Fruit fly (Drosophila melanogaster): Measurements from ENCODE around the gene CG43057.
A peak's percentile ranks its signal among the peaks of the same experiment; 100 is the strongest.

Gene CG43057

DNA sequence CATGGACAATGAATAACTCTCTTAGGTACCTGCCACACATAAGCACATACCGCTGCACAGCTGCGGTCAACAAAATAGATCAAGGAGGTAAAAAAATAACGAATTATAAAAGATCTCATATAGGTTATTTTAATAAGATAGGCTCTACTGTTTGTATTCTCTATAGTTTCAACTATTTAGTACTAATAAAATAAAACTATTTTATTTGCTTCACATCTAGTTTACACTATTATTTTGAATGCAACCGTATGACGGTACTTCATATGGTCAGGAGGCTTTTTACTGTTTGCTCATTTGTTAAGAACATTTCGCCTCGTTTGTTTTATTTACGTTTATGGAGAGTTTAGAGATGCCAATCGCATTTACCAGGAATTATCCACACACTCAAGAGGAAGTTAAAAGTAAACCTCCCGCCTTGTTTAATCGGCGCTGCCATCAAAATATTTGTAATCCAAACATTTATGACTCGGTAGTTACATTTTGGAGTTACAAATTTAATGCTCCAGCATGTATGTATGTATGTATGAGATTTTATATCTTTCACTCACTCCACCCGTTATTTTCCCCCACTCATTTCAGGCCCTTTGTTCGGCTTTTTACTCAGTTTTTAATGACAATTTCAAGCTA lies 31.3 kb upstream of the CG43057 start (continued):
- TF ChIP-seq Dip3 (GFP tag; optimal IDR thresholded peaks at IDR 0.05) (no peak), Sin3A (optimal IDR thresholded peaks at IDR 0.05) (no peak), pho (GFP tag; optimal IDR thresholded peaks at IDR 0.05) (peak; percentile 7), CG10979 (tag; optimal IDR thresholded peaks at IDR 0.05) (peak; percentile 85), NK7.1 (GFP tag; optimal IDR thresholded peaks at IDR 0.05) (no peak), CG12071 (GFP tag; optimal IDR thresholded peaks at IDR 0.05) (no peak), CG18764 (GFP tag; optimal IDR thresholded peaks at IDR 0.05) (peak; percentile 17), ase (GFP tag; IDR thresholded peaks at IDR 0.05) (0 out of 3 replicates have a peak, but pooled peaks have one; percentile 25), CG12299 (tag; optimal IDR thresholded peaks at IDR 0.05) (peak; percentile 29), CG30431 (GFP tag; optimal IDR thresholded peaks at IDR 0.05) (peak; percentile 26), CG14667 (GFP tag; IDR thresholded peaks at IDR 0.05) (no peak), CG7786 (GFP tag; optimal IDR thresholded peaks at IDR 0.05) (no peak), zen (tag; optimal IDR thresholded peaks at IDR 0.05) (peak; percentile 90), CG10959 (GFP tag; IDR thresholded peaks at IDR 0.05) (peak; percentile 54), hkb (optimal IDR thresholded peaks at IDR 0.05) (no peak), hkb (GFP tag; IDR thresholded peaks at IDR 0.05) (peak; percentile 69), CG12744 (GFP tag; optimal IDR thresholded peaks at IDR 0.05) (peak; percentile 38), CG5245 (GFP tag; optimal IDR thresholded peaks at IDR 0.05) (peak; percentile 4), gcm2 (GFP tag; optimal IDR thresholded peaks at IDR 0.05) (peak; percentile 29), bcd (GFP tag; optimal IDR thresholded peaks at IDR 0.05) (peak; percentile 53), jing (GFP tag; optimal IDR thresholded peaks at IDR 0.05) (peak; percentile 12), Blimp-1 (GFP tag; optimal IDR thresholded peaks at IDR 0.05) (peak; percentile 70), Rx (GFP tag; IDR thresholded peaks at IDR 0.05) (no peak), psq (GFP tag; optimal IDR thresholded peaks at IDR 0.05) (no peak), CG4854 (GFP tag; optimal IDR thresholded peaks at IDR 0.05) (no peak), da (GFP tag; optimal IDR thresholded peaks at IDR 0.05) (no peak), CG18599 (GFP tag; optimal IDR thresholded peaks at IDR 0.05) (peak; percentile 48), D19B (GFP tag; optimal IDR thresholded peaks at IDR 0.05) (peak; percentile 21), CG43689 (GFP tag; IDR thresholded peaks at IDR 0.05) (no peak), CG9797 (GFP tag; optimal IDR thresholded peaks at IDR 0.05) (no peak), Poxn (GFP tag; IDR thresholded peaks at IDR 0.05) (no peak), CG12391 (tag; optimal IDR thresholded peaks at IDR 0.05) (peak; percentile 82), CG6175 (GFP tag; IDR thresholded peaks at IDR 0.05) (no peak), pnt (GFP tag; optimal IDR thresholded peaks at IDR 0.05) (no peak), CG1233 (GFP tag; optimal IDR thresholded peaks at IDR 0.05) (peak; percentile 63), CG1024 (GFP tag; IDR thresholded peaks at IDR 0.05) (no peak), CTCF (GFP tag; optimal IDR thresholded peaks at IDR 0.05) (no peak), CG5180 (GFP tag; optimal IDR thresholded peaks at IDR 0.05) (no peak), sna (GFP tag; IDR thresholded peaks at IDR 0.05; ENCODE audit: partially characterized antibody) (no peak), CG13296 (GFP tag; optimal IDR thresholded peaks at IDR 0.05) (no peak), CG14441 (GFP tag; IDR thresholded peaks at IDR 0.05) (peak; percentile 15; the same call in 1 of the 2 replicates), CG16863 (GFP tag; optimal IDR thresholded peaks at IDR 0.05) (peak; percentile 6), br (optimal IDR thresholded peaks at IDR 0.05) (no peak), en (GFP tag; optimal IDR thresholded peaks at IDR 0.05) (peak; percentile 13), CG17912 (GFP tag; optimal IDR thresholded peaks at IDR 0.05) (no peak), CoRest (tag; optimal IDR thresholded peaks at IDR 0.05) (peak; percentile 67), Bteb2 (GFP tag; optimal IDR thresholded peaks at IDR 0.05) (peak; percentile 19), CG13624 (GFP tag; optimal IDR thresholded peaks at IDR 0.05) (no peak), Dbx (GFP tag; IDR thresholded peaks at IDR 0.05) (no peak), CG4328 (GFP tag; optimal IDR thresholded peaks at IDR 0.05) (no peak), CG14860 (GFP tag; IDR thresholded peaks at IDR 0.05; ENCODE audit: partially characterized antibody) (no peak), zfh2 (GFP tag; optimal IDR thresholded peaks at IDR 0.05) (no peak), Awh (GFP tag; IDR thresholded peaks at IDR 0.05) (0 out of 2 replicates have a peak, but pooled peaks have one; percentile 35)

Data from whole organism, embryonic.